Worm (Caenorhabditis elegans) whole organism, young adult: Measurements from ENCODE around the gene K02A6.2.

Source experiments
- B0019.2 ChIP-seq: fragments of 200-800 bp; sonication (Bioruptor generic); conservative IDR thresholded peaks from 2 replicates; pipeline ENCODE4 v1.3.6; 2022; ENCODE audit warnings: missing genetic modification reagents, missing genetic modification characterization, missing compliant biosample characterization
- F33H1.4 ChIP-seq: fragments of 200-800 bp; sonication (Bioruptor generic); IDR thresholded peaks from 2 replicates; pipeline ENCODE4 v1.3.6; 2022; ENCODE audit warnings: missing genetic modification reagents, missing genetic modification characterization, missing compliant biosample characterization
- ceh-58 ChIP-seq: fragments of 200-800 bp; sonication (Bioruptor generic); IDR thresholded peaks from 2 replicates; pipeline ENCODE4 v1.3.6; 2022; ENCODE audit warnings: missing genetic modification characterization, missing compliant biosample characterization
- ceh-91 ChIP-seq: fragments of 200-800 bp; sonication (Bioruptor generic); IDR thresholded peaks from 2 replicates; pipeline ENCODE4 v1.3.6; 2022; ENCODE audit warnings: missing genetic modification reagents, missing genetic modification characterization, missing compliant biosample characterization
- egl-18 ChIP-seq: fragments of 200-800 bp; sonication (Bioruptor generic); IDR thresholded peaks from 2 replicates; pipeline ENCODE4 v1.3.6; 2022; ENCODE audit warnings: missing genetic modification reagents, missing genetic modification characterization, missing compliant biosample characterization
- egrh-3 ChIP-seq: fragments of 200-800 bp; sonication (Bioruptor generic); IDR thresholded peaks from 2 replicates; pipeline ENCODE4 v1.3.6; 2022; ENCODE audit warnings: missing genetic modification reagents, missing genetic modification characterization, missing compliant biosample characterization
- ekl-4 ChIP-seq: fragments of 200-800 bp; sonication (Bioruptor generic); IDR thresholded peaks from 2 replicates; pipeline ENCODE4 v1.3.6; 2022; ENCODE audit warnings: missing genetic modification reagents, missing genetic modification characterization, missing compliant biosample characterization
- madf-3 ChIP-seq: fragments of 200-800 bp; sonication (Bioruptor generic); IDR thresholded peaks from 2 replicates; pipeline ENCODE4 v1.3.6; 2022; ENCODE audit warnings: missing genetic modification reagents, missing genetic modification characterization, missing compliant biosample characterization
- nfyb-1 ChIP-seq: fragments of 200-800 bp; sonication (Bioruptor generic); IDR thresholded peaks from 2 replicates; pipeline ENCODE4 v1.3.6; 2022; ENCODE audit warnings: missing genetic modification reagents, missing genetic modification characterization, missing compliant biosample characterization
- nhr-120 ChIP-seq: fragments of 200-800 bp; sonication (Bioruptor generic); IDR thresholded peaks from 2 replicates; pipeline ENCODE4 v1.3.6; 2022; ENCODE audit warnings: missing genetic modification characterization, missing compliant biosample characterization
- zfh-2 ChIP-seq: fragments of 200-800 bp; sonication (Bioruptor generic); conservative IDR thresholded peaks from 2 replicates; pipeline ENCODE4 v1.3.6; 2022; ENCODE audit warnings: missing genetic modification reagents, missing genetic modification characterization, missing compliant biosample characterization
- ztf-25 ChIP-seq: fragments of 200-800 bp; sonication (Bioruptor generic); IDR thresholded peaks from 2 replicates; pipeline ENCODE4 v1.3.6; 2022; ENCODE audit warnings: missing genetic modification reagents, missing genetic modification characterization, missing compliant biosample characterization

K02A6.2 gene

DNA sequence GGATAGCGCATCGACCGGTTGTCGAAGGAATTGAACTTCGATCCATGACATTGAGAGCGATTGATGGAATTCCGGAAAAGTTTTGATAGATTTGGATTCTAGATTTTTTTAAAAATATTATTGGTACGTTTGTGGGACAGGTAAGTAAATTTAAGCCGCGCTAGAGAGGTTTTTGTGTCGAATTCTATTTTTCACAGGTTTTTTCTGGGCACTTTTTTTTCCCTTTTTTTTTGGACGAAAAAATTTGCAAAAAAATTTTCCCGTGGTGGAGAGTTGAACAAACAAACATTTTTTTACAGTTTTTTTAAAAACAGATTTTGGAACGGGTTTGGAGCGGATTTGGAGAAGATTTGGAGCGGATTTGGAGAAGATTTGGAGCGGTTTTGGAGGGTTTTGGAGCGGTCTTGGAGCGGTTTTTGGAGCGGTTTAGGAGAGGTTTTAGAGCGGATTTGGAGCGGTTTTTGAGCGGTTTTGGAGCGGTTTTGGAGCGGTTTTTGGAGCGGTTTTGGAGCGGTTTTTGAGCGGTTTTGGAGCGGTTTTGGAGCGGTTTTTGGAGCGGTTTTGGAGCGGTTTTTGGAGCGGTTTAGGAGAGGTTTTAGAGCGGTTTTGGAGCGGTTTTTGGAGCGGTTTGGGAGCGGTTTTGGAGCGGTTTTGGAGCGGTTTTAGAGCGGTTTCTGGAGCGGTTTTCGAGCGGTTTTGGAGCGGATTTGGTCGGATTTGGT is 43.1 kb downstream of the K02A6.2 start, which contains the start of gene C17H11.4:
Gene C17H11.4 (minus strand): TSS at position 51 of the 722 bp plus-strand sequence.
- TF ChIP-seq F33H1.4 (GFP tag; lab: Robert Waterston, UW) = peak; percentile 31; the same call in 1 of the 2 replicates
- peak; percentile 68 for TF ChIP-seq zfh-2 (GFP tag; lab: Robert Waterston, UW)
- 0 out of 2 replicates have a peak, but pooled peaks have one; percentile 36 for TF ChIP-seq ztf-25 (GFP tag; lab: Robert Waterston, UW)
- TF ChIP-seq egl-18 = 0 out of 2 replicates have a peak, but pooled peaks have one; percentile 9
- peak; percentile 62; the same call in 1 of the 2 replicates for TF ChIP-seq ceh-91
- peak; percentile 33; the same call in 1 of the 2 replicates for TF ChIP-seq ekl-4 (GFP tag; lab: Robert Waterston, UW)
- TF ChIP-seq nhr-120 (GFP tag; lab: Robert Waterston, UW) = peak; percentile 67; the same call in 1 of the 2 replicates
- TF ChIP-seq B0019.2 (GFP tag; lab: Robert Waterston, UW) = peak; percentile 44; the same call in 1 of the 2 replicates
- peak; percentile 67 for TF ChIP-seq nfyb-1
- TF ChIP-seq egrh-3 (GFP tag; lab: Robert Waterston, UW) = peak; percentile 94
- 0 out of 2 replicates have a peak, but pooled peaks have one; percentile 4 for TF ChIP-seq ceh-58
- TF ChIP-seq madf-3 (GFP tag; lab: Robert Waterston, UW) = peak; percentile 60; the same call in 1 of the 2 replicates
